Fruit fly (Drosophila melanogaster) ovary, adult (tissue): ENCODE results near the gene CG6689.
A peak's percentile ranks its signal among the peaks of the same experiment; 100 is the strongest.

ENCODE experiments used
- CG17801 ChIP-seq: fragments of 200-800 bp; optimal IDR thresholded peaks from 2 replicates; lab custom pipeline; 2019; ENCODE audit warnings: missing biosample characterization, mild to moderate bottlenecking, missing genetic modification characterization, moderate library complexity; ENCODE audit not compliant: partially characterized antibody

CG6689 gene

DNA sequence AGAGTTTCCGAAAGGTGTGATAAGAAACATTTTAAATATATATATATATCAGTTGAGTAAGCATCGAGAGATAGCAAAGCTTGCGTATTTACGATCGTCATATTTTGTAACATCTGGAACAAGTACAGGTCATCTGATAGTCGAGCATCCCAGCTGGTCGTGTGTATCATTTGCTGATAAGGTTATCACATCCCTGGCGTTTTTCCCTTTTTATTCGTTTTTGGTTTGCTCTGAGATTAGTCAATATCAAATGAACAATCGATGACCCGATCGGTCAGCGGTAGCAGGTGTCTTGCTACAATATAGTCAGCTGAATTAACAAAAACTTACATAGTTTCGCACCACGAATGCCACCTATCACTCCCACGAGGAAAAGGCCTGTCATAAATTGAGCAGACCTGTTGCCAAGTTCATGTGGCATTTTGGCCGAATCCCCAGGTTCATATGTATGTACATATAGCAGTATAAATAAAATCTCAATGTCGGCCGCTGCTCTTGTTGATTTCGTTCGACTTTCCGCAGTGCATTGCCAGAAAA is 18.9 kb downstream of the CG6689 start:
- TF ChIP-seq CG17801: no peak

DNA sequence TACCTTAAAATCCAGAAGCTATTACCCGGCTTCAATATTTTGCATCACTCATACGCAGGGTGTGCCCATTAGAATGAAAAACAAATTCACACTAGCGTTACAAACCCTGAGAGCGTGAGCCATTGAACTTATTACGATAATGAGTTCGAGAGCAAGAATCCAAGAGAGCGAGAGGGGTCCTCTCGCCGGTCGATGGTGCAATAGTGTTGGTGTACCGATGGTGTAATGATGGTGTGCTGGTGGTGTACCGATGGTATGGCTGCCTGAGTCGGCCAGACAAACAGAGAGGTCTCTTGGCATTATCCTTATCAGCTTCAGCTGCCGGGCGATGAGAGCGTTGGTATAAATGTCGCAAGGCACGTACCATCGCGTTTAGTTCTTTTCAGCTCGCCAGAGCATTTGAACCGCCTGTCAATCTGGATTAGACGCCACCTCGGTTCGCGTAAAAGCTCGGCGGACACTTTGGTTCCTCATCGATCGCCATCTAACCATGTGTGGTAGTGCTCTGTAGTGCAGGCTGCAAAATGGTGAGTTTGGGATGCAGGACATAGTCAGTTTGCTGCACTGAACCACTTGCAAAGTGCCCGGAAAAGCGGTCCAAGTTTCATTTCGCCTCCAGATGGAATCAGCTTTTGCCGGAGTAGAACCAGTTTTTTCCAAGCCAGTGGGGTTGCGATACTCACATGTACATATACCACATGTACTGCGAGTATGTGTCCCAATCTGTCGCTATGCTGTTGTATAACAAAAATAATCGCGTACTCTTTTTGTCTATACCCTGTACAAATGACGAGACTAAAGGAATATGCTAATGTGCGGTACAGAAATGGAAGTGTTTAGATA is 19.6 kb downstream of the CG6689 start:
- TF ChIP-seq CG17801: no peak

DNA sequence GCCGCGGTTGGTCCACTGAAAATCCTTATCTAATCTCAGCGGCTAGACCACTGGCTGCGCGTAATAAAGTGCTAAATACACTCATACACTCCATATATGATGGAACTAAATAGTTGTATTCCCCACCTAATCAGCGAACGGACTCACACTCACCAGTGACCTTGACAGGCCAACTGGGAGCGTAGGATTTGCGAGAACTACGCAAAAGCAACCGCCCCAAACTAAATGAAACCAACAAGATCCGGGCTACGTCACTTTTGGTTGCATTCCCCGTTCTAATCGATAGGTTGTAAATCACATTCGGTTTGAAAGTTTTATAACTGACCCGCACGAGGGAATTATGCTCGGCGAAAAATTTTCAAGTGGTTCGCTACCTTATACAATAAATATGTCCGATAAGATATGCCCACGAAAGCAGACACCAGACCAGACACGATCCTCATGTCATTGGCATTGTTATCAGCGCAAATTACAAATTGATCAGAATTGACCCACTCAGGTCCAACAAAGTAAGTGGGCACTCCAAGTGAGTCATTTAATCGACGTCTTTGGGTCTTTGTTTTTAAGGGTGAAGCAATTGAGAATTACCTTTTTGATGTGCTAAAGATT is 20.5 kb downstream of the CG6689 start:
- TF ChIP-seq CG17801: no peak

DNA sequence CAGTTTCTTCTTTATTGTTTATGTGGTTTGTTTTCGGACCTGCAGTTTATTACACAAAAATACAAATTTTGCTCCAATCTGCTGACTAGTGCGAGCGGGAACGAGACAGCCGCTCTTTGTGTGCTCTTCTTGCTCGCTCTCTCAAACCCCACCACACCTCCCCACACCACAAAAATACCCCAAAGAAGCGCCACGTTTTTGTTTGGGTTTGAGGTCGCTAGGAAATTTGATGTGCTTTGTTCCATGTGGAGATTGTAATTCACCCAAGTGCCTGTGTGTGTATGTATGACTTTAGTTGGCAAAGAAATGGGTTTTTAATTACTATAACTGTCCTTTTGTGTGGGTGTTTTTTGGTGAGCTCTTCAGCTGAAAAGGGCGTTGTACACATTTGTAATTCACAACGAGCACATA is 21.8 kb downstream of the CG6689 start:
- peak; percentile 37 for TF ChIP-seq CG17801

DNA sequence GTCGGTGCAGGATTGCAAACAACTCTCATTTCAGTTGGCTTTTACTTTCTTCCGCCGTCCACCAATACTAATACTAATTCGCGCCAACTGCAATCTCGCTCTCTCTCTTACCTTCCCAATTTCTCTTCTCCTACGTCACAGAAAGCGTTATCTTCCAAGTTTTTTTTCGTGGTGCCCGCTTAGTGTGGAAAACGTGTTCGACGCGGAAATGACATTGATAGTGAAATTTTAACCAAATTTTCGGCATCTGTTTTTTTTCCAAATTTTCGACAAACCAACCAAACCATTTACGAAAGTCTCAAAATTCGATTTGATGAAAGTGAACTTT is 22.5 kb downstream of the CG6689 start, which contains the start of gene cu:
Gene cu (plus strand): TSS at position 204 of the 328 bp plus-strand sequence.
- no peak for TF ChIP-seq CG17801

DNA sequence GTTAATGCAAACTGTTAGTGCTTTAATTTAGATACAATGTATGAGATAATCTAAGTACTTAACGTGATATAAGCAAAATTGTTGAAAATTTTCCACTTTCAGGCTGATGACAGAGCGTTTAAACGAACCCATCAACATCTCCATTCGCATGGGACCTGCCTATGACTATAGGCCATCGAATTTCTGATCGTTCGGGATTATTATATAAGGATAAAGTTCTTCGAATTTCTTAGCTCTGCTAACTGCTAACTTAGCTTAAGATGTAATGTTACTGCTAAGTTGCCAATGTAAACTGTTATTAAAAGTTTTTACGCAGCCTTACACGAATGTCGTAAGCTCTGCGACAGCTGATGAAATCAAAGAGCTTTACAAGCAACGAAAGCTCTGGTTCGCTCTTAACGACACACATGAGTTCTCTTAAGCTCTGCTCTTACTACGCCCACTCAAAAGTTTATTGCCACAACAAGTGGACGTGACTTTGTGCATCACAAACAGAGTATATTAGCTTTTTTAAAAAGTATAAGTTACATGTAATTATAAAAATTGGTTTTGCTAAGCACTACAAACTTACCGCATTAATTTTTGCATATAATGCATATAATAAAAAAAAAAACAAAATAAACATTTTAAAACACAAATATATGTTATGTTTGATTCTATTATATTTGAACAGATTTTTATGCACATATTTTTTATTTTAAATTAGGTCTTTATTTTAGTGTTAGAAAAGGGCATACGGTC is 23.0 kb downstream of the CG6689 start:
- peak; percentile 83 for TF ChIP-seq CG17801

DNA sequence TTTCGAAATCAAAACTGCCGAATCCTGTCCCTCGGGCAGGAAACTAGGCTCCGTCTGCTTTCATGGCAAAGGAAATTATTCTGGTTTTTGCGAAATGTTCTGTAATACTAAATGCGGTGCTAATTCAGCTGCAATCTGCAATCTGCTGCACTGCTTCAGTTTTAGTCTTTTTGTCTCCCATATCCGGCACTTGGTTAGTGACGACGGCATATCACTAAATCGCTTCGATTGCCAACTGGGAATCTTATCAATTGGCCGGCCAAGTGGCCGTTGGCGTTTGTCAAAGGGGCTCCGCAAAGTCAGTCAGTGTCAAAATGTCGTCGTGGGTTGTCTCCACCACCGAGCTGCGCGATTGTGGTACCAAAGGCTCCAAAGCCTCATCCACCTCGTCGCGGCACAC is 24.1 kb downstream of the CG6689 start, which contains the start of gene CG18577:
Gene CG18577 (plus strand): TSS at position 301 of the 400 bp plus-strand sequence.
- no peak for TF ChIP-seq CG17801

DNA sequence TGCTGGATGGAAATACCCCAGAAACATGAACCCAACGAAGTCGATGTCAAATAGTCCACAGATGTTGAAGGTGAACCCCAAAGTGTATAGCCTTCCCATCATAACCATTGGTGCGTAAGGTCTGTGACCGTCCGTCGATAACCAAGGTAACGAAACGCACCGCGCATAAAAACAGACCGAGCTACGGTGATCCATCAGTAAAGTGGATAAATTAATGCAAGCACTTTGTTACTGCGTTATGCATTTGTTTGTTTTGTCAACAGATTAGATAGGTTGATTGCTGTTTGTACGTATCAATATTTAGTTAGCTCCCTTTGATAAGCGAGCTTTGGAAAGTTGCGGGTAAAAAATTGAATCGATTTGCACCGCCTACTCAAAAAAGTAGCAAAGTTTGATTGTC is 41.6 kb downstream of the CG6689 start:
- no peak for TF ChIP-seq CG17801

DNA sequence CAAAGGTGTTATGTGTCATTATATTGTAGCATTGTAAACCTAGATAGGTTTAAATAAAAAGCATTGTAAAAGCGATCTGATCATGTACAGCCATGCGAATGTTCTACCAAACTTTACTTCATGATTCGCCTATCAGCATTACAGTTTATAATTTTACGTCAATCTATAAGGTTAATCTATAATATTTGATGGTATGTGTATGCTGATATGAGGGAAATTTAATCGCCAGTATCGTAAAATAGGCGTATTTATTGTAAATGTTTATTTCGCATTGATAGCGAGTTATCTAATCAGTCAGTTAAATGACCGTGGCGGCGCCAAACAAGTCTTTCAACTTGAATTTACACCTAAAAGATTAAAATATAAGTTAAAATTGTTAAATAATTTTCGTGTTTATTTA is 42.3 kb downstream of the CG6689 start:
- no peak for TF ChIP-seq CG17801

DNA sequence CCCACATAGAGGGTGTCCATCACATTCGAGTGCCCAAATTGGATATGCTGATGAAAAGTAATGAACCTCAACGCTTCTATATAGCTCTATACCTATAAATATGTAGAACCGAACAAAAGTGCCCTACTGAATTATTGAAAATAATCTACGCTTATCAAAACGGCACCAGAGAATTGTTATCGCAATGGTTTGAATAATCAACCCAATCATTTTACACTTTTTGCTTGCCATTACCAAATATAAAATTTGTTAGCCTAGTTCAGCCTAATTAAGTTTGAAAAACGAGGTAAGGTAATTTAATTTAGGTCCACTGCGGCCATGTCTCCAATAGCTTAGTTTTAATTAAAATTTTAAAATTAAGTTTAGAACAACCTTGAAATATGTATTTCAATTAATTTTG is 44.1 kb downstream of the CG6689 start:
- TF ChIP-seq CG17801: no peak

DNA sequence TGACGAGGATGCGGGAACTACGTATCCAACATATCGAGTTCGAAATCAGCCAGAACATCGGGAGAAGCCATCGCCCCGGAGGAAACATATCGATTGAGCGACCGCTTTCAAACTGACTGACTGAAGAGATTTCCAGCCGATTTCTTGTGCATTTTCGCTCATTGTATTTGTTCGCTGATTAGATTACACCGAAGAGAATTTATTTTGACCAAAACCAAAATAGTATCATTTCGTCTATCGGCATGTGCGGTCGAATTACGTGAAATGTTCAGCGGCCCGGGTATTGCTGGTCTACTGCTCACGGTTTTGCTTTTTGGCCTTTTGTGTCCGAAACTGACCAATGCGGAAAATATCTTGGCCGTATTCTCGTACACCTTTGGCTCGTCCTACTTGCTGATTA is 44.6 kb downstream of the CG6689 start, which contains the start of the genes Ugt304A1 and Ugt303A1:
Gene Ugt304A1 (minus strand): TSS at position 101 of the 400 bp plus-strand sequence.
Gene Ugt303A1 (plus strand): TSS at position 222 of the 400 bp plus-strand sequence.
- no peak for TF ChIP-seq CG17801

DNA sequence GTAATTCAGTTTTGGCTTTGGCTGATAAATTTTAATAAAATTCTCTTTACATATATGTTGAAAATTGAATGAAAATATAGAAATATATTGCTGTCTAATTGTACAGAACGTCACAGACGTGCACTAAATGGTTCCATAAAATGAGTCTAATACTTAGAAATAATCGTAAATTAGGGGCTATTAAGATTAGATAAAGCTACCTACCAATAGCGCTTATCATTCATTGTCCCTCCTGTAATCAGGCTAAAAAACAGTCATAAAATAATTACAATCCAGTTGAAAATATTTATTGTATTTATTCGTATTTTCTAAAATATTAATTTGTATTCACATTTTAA is 46.7 kb downstream of the CG6689 start:
- TF ChIP-seq CG17801: peak; percentile 65

DNA sequence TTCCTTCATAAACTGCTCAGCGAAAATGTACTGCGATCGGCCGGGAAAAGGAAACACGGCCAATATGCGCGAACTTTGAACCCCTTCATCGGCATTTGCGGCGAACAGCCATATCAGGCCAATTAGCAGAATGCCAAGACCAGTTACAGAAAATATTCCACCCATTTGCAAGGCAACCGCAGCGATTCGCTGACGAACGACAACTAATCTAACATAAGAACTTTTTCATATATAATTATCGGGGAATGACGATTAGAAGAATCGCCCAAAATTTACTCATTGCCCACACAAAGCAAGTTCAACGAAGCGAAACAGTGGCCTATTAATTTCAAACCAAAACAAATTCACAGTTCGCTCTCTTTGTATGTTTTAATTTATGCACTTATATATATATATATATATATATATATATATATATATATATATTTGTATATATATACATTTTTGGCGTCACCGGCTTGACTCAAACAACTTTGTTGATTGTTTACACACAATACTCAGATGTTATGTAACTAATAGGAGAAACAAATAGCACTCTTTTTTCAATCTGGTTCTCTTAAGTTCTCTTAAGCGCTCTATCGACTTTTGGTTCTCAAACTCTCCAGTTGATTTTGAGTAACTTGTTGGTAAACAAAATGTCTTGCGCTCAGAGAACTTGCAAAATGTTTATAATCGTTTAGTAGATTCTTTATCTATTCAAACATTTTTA is 47.2 kb downstream of the CG6689 start, which contains the start of gene Ugt35A1:
Gene Ugt35A1 (minus strand): TSS at position 205 of the 709 bp plus-strand sequence.
- TF ChIP-seq CG17801: no peak

DNA sequence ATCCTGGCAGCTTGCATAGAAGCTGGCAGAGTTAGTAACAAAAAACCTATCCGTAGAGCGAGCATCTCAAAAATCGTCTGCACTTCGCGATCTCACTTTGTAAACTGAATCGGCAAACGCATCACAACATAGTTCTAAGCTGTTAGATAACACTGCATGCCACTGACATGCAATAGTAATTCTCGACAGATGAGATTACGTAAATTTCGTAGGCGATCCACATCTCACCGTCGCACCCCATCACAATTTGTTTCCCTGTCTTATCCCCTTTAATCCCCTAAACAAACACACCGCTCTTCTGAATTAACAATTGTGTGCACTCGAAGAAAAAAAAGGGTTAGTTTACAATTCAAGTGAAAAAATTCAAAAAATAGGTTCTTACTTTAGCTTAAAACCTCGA is 49.7 kb downstream of the CG6689 start, which contains the start of gene Ugt35B1:
Gene Ugt35B1 (minus strand): TSS at position 101 of the 400 bp plus-strand sequence.
- no peak for TF ChIP-seq CG17801

DNA sequence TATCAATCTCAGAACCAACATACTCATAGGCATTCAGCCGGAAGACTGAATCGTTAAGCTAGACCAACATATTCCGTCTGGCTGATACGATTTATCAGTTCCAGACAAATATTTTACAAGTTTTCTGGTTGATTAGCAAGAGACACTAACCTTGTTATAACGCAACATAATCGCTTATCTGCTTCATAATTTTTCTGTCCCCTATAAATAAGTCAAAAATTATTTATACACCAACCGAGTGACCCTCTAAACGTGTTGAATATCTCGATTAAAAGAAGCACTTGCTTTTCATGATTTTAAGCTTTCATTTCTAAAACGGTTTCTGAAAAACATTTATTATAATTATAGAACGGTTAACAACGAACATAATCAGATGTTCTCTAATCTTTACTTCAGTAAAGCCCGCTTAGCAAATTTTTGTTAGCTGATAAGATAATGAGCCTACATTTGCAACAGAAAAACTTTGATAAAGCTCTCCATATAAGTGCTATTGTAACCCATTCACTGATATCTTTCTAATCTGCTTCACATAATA is 51.9 kb downstream of the CG6689 start, which contains the start of gene Ugt35E2:
Gene Ugt35E2 (minus strand): TSS at position 51 of the 535 bp plus-strand sequence.
- no peak for TF ChIP-seq CG17801
